Worm (Caenorhabditis elegans): ENCODE results near the gene C11E4.7.

C11E4.7 gene

DNA sequence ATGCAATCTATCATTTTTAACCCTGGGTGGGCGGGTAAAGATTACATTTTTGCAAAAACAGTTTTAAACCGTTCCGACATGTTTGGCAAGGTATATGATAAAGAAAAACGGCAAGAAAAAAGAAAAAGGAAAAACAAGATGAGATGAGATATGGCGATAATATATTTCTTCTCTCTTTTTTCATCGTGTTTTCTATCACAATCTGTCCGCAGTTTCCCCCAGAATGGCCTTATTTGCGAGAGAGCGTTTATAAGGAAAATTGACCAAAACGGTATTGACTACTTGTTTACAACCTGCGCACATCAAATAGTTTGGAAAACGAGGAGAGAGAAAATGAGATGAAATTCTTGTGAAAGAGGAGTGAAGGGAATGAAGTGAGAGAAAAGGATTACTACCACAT lies 50.4 kb downstream of the C11E4.7 start:
- TF ChIP-seq W03F9.2 (tag; optimal IDR thresholded peaks at IDR 0.05), result no peak
- TF ChIP-seq dao-5 (tag; optimal IDR thresholded peaks at IDR 0.05), result no peak
- TF ChIP-seq him-1 (tag; optimal IDR thresholded peaks at IDR 0.05), result no peak

DNA sequence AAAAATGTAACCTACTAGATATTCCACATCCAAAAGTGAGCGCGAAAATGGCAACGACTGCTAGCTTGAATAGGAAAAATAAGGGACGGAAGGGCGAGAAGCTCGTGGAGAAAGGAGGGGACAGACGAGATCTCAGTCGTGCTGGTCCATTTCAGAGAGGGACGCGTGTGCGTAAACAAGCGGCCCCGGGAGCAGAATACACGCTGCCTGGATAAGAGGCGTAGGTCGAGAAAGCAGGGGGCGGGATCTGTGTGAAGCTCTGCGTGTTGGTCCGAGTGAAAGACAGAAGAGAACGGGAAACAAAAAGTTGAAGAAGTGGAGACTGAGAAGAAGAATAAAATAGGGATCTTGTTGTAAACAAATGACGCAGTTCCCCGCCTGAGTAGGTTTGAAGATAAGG lies 51.5 kb downstream of the C11E4.7 start, which contains the start of gene T14B1.1:
Gene T14B1.1, minus strand, starts transcription at position 170 of the 400 bp plus-strand sequence.
- TF ChIP-seq dao-5 (tag; optimal IDR thresholded peaks at IDR 0.05) (no peak), W03F9.2 (tag; optimal IDR thresholded peaks at IDR 0.05) (no peak), him-1 (tag; optimal IDR thresholded peaks at IDR 0.05) (peak; percentile 18)
